Worm (Caenorhabditis elegans): Measurements from ENCODE around the gene ges-1.

ce11 chrV:1454762-1455161 is 22.8 kb upstream of the ges-1 start, which contains the start of gene chil-14:
- TF ChIP-seq ceh-27 (GFP tag; optimal IDR thresholded peaks at IDR 0.05) = no peak
- TF ChIP-seq ceh-91 (GFP tag; IDR thresholded peaks at IDR 0.05) = no peak
- no peak for TF ChIP-seq nfya-1 (tag; optimal IDR thresholded peaks at IDR 0.05; ENCODE audit: borderline replicate concordance, insufficient read depth)
